Fruit fly (Drosophila melanogaster) whole organism, embryonic: ENCODE measurements around the gene CG43350.

Experiments
- Aef1 ChIP-seq: fragments of 200-800 bp; sonication (Bioruptor generic); IDR thresholded peaks from 3 replicates; pipeline ENCODE4 v1.3.6; 2022; ENCODE audit warnings: missing biosample characterization, missing genetic modification characterization
- Asciz ChIP-seq: fragments of 200-800 bp; sonication (Bioruptor generic); optimal IDR thresholded peaks from 2 replicates; lab custom pipeline; 2017; ENCODE audit warnings: missing biosample characterization, mild to moderate bottlenecking, missing genetic modification characterization, missing genetic modification reagents
- CG11247 ChIP-seq: fragments of 200-800 bp; sonication (Bioruptor generic); IDR thresholded peaks from 2 replicates; pipeline ENCODE4 v1.3.6; 2022; ENCODE audit warnings: missing biosample characterization, missing genetic modification characterization
- CG14667 ChIP-seq: fragments of 200-800 bp; sonication (Bioruptor generic); IDR thresholded peaks from 2 replicates; pipeline ENCODE4 v1.3.6; 2022; ENCODE audit warnings: missing biosample characterization, missing genetic modification characterization
- CG4820 ChIP-seq: fragments of 200-800 bp; sonication (Bioruptor generic); optimal IDR thresholded peaks from 3 replicates; lab custom pipeline; 2016; ENCODE audit warnings: missing biosample characterization, missing genetic modification characterization
- CG8388 ChIP-seq: fragments of 200-800 bp; sonication (Bioruptor generic); optimal IDR thresholded peaks from 2 replicates; lab custom pipeline; 2019; ENCODE audit warnings: missing biosample characterization, mild to moderate bottlenecking, missing genetic modification characterization, moderate library complexity
- Hey ChIP-seq: fragments of 200-800 bp; sonication (Bioruptor generic); optimal IDR thresholded peaks from 3 replicates; lab custom pipeline; 2018; ENCODE audit warnings: missing biosample characterization, mild to moderate bottlenecking, missing genetic modification characterization
- kni ChIP-seq: fragments of 200-800 bp; sonication (Bioruptor generic); optimal IDR thresholded peaks from 3 replicates; lab custom pipeline; 2017; ENCODE audit warnings: mild to moderate bottlenecking, missing biosample characterization, missing genetic modification reagents, missing genetic modification characterization
- nerfin-2 ChIP-seq: fragments of 200-800 bp; sonication (Bioruptor generic); IDR thresholded peaks from 2 replicates; pipeline ENCODE4 v1.3.6; 2022; ENCODE audit warnings: missing biosample characterization, missing genetic modification characterization; ENCODE audit not compliant: partially characterized antibody
- peb ChIP-seq: fragments of 200-800 bp; sonication (Bioruptor generic); IDR thresholded peaks from 2 replicates; pipeline ENCODE4 v1.3.6; 2022; ENCODE audit warnings: missing biosample characterization, missing genetic modification characterization
- psq ChIP-seq: fragments of 200-800 bp; sonication (Bioruptor generic); optimal IDR thresholded peaks from 2 replicates; lab custom pipeline; 2017; ENCODE audit warnings: missing biosample characterization, missing genetic modification characterization
- sens-2 ChIP-seq: fragments of 200-800 bp; sonication (Bioruptor generic); IDR thresholded peaks from 2 replicates; pipeline ENCODE4 v1.3.6; 2022; ENCODE audit warnings: missing biosample characterization, missing genetic modification characterization

- TF ChIP-seq CG8388 (GFP tag; lab: Kevin White, UChicago) (no peak), CG14667 (GFP tag; lab: Robert Waterston, UW) (no peak), psq (GFP tag; lab: Kevin White, UChicago) (no peak), Aef1 (GFP tag; lab: Robert Waterston, UW) (no peak), sens-2 (GFP tag; lab: Robert Waterston, UW) (no peak), Asciz (GFP tag; lab: Kevin White, UChicago) (no peak), nerfin-2 (GFP tag; lab: Robert Waterston, UW) (no peak), CG11247 (no peak), Hey (tag; lab: Kevin White, UChicago) (no peak), CG4820 (no peak), peb (GFP tag; lab: Robert Waterston, UW) (no peak), kni (GFP tag; lab: Kevin White, UChicago) (no peak)
Measured at dm6 chr2L:9386270-9386669, 36.9 kb downstream of the CG43350 start.
